Worm (Caenorhabditis elegans): ENCODE results near the gene nos-2.
A peak's percentile ranks its signal among the peaks of the same experiment; 100 is the strongest.

Gene nos-2

ce11 chrII:7111657-7112049, 46.2 kb downstream of the nos-2 start, which contains the start of gene F10E7.5 (continued):
- TF ChIP-seq jun-1 (tag; optimal IDR thresholded peaks at IDR 0.05) (peak; percentile 30), lin-39 (tag; optimal IDR thresholded peaks at IDR 0.05) (no peak), lin-15B (tag; optimal IDR thresholded peaks at IDR 0.05) (peak; percentile 0), lin-35 (GFP tag; optimal IDR thresholded peaks at IDR 0.05) (peak; percentile 51 to 68), zag-1 (tag; optimal IDR thresholded peaks at IDR 0.05) (no peak), ceh-88 (GFP tag; IDR thresholded peaks at IDR 0.05) (no peak), dpl-1 (GFP tag; optimal IDR thresholded peaks at IDR 0.05) (peak; percentile 21 to 69 (median 68)), pag-3 (tag; optimal IDR thresholded peaks at IDR 0.05; ENCODE audit: borderline replicate concordance, insufficient read depth) (no peak), fos-1 (tag; optimal IDR thresholded peaks at IDR 0.05) (peak; percentile 23), ets-5 (GFP tag; IDR thresholded peaks at IDR 0.05) (no peak), unc-130 (tag; optimal IDR thresholded peaks at IDR 0.05) (peak; percentile 40), unc-98 (GFP tag; IDR thresholded peaks at IDR 0.05) (no peak), lin-13 (GFP tag; optimal IDR thresholded peaks at IDR 0.05) (no peak), fkh-4 (tag; optimal IDR thresholded peaks at IDR 0.05; ENCODE audit: borderline replicate concordance) (no peak), mdl-1 (tag; optimal IDR thresholded peaks at IDR 0.05) (peak in 1 of 2 experiments; percentile 36), nhr-12 (tag; optimal IDR thresholded peaks at IDR 0.05) (no peak), sptf-1 (tag; optimal IDR thresholded peaks at IDR 0.05) (no peak), C04F5.9 (tag; optimal IDR thresholded peaks at IDR 0.05) (no peak), nhr-90 (tag; optimal IDR thresholded peaks at IDR 0.05; ENCODE audit: poor library complexity) (peak; percentile 33), elt-2 (tag; optimal IDR thresholded peaks at IDR 0.05) (no peak), ztf-4 (tag; optimal IDR thresholded peaks at IDR 0.05) (no peak), egl-13 (tag; optimal IDR thresholded peaks at IDR 0.05) (no peak), unc-86 (tag; optimal IDR thresholded peaks at IDR 0.05) (peak; percentile 14), mep-1 (tag; optimal IDR thresholded peaks at IDR 0.05) (peak; percentile 83), C16A3.4 (tag; optimal IDR thresholded peaks at IDR 0.05) (peak; percentile 66), nhr-77 (tag; optimal IDR thresholded peaks at IDR 0.05) (no peak), hlh-17 (GFP tag; optimal IDR thresholded peaks at IDR 0.05; ENCODE audit: borderline replicate concordance) (no peak), hpl-2 (GFP tag; optimal IDR thresholded peaks at IDR 0.05) (no peak), efl-1 (optimal IDR thresholded peaks at IDR 0.05) (peak; percentile 59 to 69), efl-1 (GFP tag; optimal IDR thresholded peaks at IDR 0.05 in 1 of 2) (peak; percentile 66 to 95), ceh-82 (tag; optimal IDR thresholded peaks at IDR 0.05) (peak; percentile 44 to 58 (median 44)), ces-1 (GFP tag; optimal IDR thresholded peaks at IDR 0.05) (no peak), blmp-1 (tag; optimal IDR thresholded peaks at IDR 0.05) (peak; percentile 61), egl-27 (tag; optimal IDR thresholded peaks at IDR 0.05) (no peak), aha-1 (tag; optimal IDR thresholded peaks at IDR 0.05) (no peak), nhr-19 (GFP tag; conservative IDR thresholded peaks at IDR 0.05) (no peak)

- no peak for TF ChIP-seq hlh-4 (tag; optimal IDR thresholded peaks at IDR 0.05)
- TF ChIP-seq nhr-90 (tag; optimal IDR thresholded peaks at IDR 0.05; ENCODE audit: poor library complexity) = no peak
- TF ChIP-seq tlp-1 (tag; optimal IDR thresholded peaks at IDR 0.05) = no peak
- TF ChIP-seq ceh-82 (tag; optimal IDR thresholded peaks at IDR 0.05) = no peak
- TF ChIP-seq fkh-4 (tag; optimal IDR thresholded peaks at IDR 0.05; ENCODE audit: borderline replicate concordance) = no peak
- TF ChIP-seq vab-15 (tag; optimal IDR thresholded peaks at IDR 0.05) = no peak
- no peak for TF ChIP-seq lir-3 (tag; optimal IDR thresholded peaks at IDR 0.05; ENCODE audit: poor library complexity)
- TF ChIP-seq nhr-12 (tag; optimal IDR thresholded peaks at IDR 0.05) = no peak
- no peak for TF ChIP-seq mdl-1 (tag; optimal IDR thresholded peaks at IDR 0.05)
- no peak for TF ChIP-seq ces-1 (GFP tag; optimal IDR thresholded peaks at IDR 0.05)
- TF ChIP-seq lin-14 (GFP tag; optimal IDR thresholded peaks at IDR 0.05) = no peak
- TF ChIP-seq skn-1 (tag; optimal IDR thresholded peaks at IDR 0.05) = no peak
Measured at ce11 chrII:7112780-7113179, 47.4 kb downstream of the nos-2 start, which contains the start of gene F10E7.6. TSS of gene F10E7.6 (plus strand) at chrII:7113080.

All from whole organism, L1 larva.